Fruit fly (Drosophila melanogaster) whole organism, embryonic: ENCODE measurements around the gene CG14402.

Experiments used
- Atf6 ChIP-seq: fragments of 200-800 bp; sonication (Bioruptor generic); IDR thresholded peaks from 2 replicates; pipeline ENCODE4 v1.3.6; 2022; ENCODE audit warnings: missing biosample characterization, missing genetic modification characterization
- CG11398 ChIP-seq: fragments of 200-800 bp; sonication (Bioruptor generic); optimal IDR thresholded peaks from 2 replicates; lab custom pipeline; 2016; ENCODE audit warnings: missing biosample characterization, missing genetic modification characterization
- CG12155 ChIP-seq: fragments of 200-800 bp; sonication (Bioruptor generic); optimal IDR thresholded peaks from 3 replicates; lab custom pipeline; 2016; ENCODE audit warnings: missing biosample characterization, missing genetic modification characterization
- CG12219 ChIP-seq: fragments of 200-800 bp; sonication (Bioruptor generic); optimal IDR thresholded peaks from 3 replicates; lab custom pipeline; 2018; ENCODE audit warnings: missing biosample characterization, mild to moderate bottlenecking, missing genetic modification characterization
- CG14441 ChIP-seq: fragments of 200-800 bp; sonication (Bioruptor generic); IDR thresholded peaks from 2 replicates; pipeline ENCODE4 v1.3.6; 2022; ENCODE audit warnings: missing biosample characterization, missing genetic modification characterization
- CG1603 ChIP-seq: fragments of 200-800 bp; sonication (Bioruptor generic); optimal IDR thresholded peaks from 2 replicates; lab custom pipeline; 2019; ENCODE audit warnings: missing biosample characterization, mild to moderate bottlenecking, missing genetic modification characterization, moderate library complexity
- CG18011 ChIP-seq: fragments of 200-800 bp; sonication (Bioruptor generic); optimal IDR thresholded peaks from 2 replicates; lab custom pipeline; 2017; ENCODE audit warnings: missing biosample characterization, missing genetic modification characterization, mild to moderate bottlenecking, moderate library complexity, missing genotype
- CG18599 ChIP-seq: fragments of 200-800 bp; sonication (Bioruptor generic); optimal IDR thresholded peaks from 3 replicates; lab custom pipeline; 2017; ENCODE audit warnings: missing biosample characterization, missing genetic modification characterization, mild to moderate bottlenecking, moderate library complexity, missing genetic modification reagents
- CG30431 ChIP-seq: fragments of 200-800 bp; sonication (Bioruptor generic); optimal IDR thresholded peaks from 2 replicates; lab custom pipeline; 2017; ENCODE audit warnings: missing biosample characterization, missing genetic modification characterization
- CG3281 ChIP-seq: fragments of 200-800 bp; sonication (Bioruptor generic); optimal IDR thresholded peaks from 3 replicates; lab custom pipeline; 2017; ENCODE audit warnings: missing biosample characterization, mild to moderate bottlenecking, missing genetic modification characterization
- CG34376 ChIP-seq: fragments of 200-800 bp; sonication (Bioruptor generic); optimal IDR thresholded peaks from 2 replicates; lab custom pipeline; 2018; ENCODE audit warnings: missing biosample characterization, mild to moderate bottlenecking, missing genetic modification characterization
- CG3838 ChIP-seq: fragments of 200-800 bp; sonication (Bioruptor generic); optimal IDR thresholded peaks from 3 replicates; lab custom pipeline; 2016; ENCODE audit warnings: missing biosample characterization, missing genetic modification characterization
- CG3995 ChIP-seq: fragments of 200-800 bp; sonication (Bioruptor generic); optimal IDR thresholded peaks from 3 replicates; lab custom pipeline; 2016; ENCODE audit warnings: missing biosample characterization, missing genetic modification characterization
- CG7357 ChIP-seq: fragments of 200-800 bp; sonication (Bioruptor generic); IDR thresholded peaks from 3 replicates; pipeline ENCODE4 v1.3.6; 2022; ENCODE audit warnings: missing biosample characterization, missing genetic modification characterization
- CG8478 ChIP-seq: fragments of >200 bp; optimal IDR thresholded peaks from 2 replicates; lab custom pipeline; 2018
- CG9609 ChIP-seq: fragments of 200-800 bp; sonication (Bioruptor generic); optimal IDR thresholded peaks from 3 replicates; lab custom pipeline; 2016; ENCODE audit warnings: missing biosample characterization, missing genetic modification characterization
- Dfd ChIP-seq, 2 experiments: fragments of >200 bp; optimal IDR thresholded peaks; 2 replicates each; lab custom pipeline; 2017; ENCODE audit warnings: missing biosample characterization in 2 of 2, missing genetic modification characterization in 2 of 2
- HHEX ChIP-seq: fragments of 200-800 bp; sonication (Bioruptor generic); optimal IDR thresholded peaks from 3 replicates; lab custom pipeline; 2017; ENCODE audit warnings: missing biosample characterization, mild to moderate bottlenecking, missing genetic modification characterization, missing genetic modification reagents
- Hmr ChIP-seq: fragments of 200-800 bp; sonication (Bioruptor generic); optimal IDR thresholded peaks from 3 replicates; lab custom pipeline; 2017; ENCODE audit warnings: mild to moderate bottlenecking, missing biosample characterization, missing genetic modification reagents, missing genetic modification characterization
- Hsf ChIP-seq: fragments of 200-800 bp; sonication (Bioruptor generic); optimal IDR thresholded peaks from 3 replicates; lab custom pipeline; 2016; ENCODE audit warnings: missing biosample characterization, missing genetic modification characterization
- Meics ChIP-seq: fragments of 200-800 bp; sonication (Bioruptor generic); optimal IDR thresholded peaks from 2 replicates; lab custom pipeline; 2017; ENCODE audit warnings: missing biosample characterization, mild to moderate bottlenecking, missing genetic modification characterization
- NFAT ChIP-seq: fragments of 200-800 bp; sonication (Bioruptor generic); IDR thresholded peaks from 2 replicates; pipeline ENCODE4 v1.3.6; 2022; ENCODE audit warnings: missing biosample characterization, missing genetic modification characterization
- Nf-YA ChIP-seq: fragments of 200-800 bp; sonication (Bioruptor generic); IDR thresholded peaks from 2 replicates; pipeline ENCODE4 v1.3.6; 2022; ENCODE audit warnings: missing biosample characterization, missing genetic modification characterization
- Optix ChIP-seq: fragments of 200-800 bp; sonication (Bioruptor generic); IDR thresholded peaks from 3 replicates; pipeline ENCODE4 v1.3.6; 2022; ENCODE audit warnings: missing biosample characterization, missing genetic modification characterization
- Taf1 ChIP-seq: fragments of 200-800 bp; sonication (Bioruptor generic); IDR thresholded peaks from 2 replicates; pipeline ENCODE4 v1.3.6; 2022; ENCODE audit warnings: missing biosample characterization, missing genetic modification characterization
- Vsx1 ChIP-seq: fragments of 200-800 bp; sonication (Bioruptor generic); optimal IDR thresholded peaks from 2 replicates; lab custom pipeline; 2017; ENCODE audit warnings: missing biosample characterization, mild to moderate bottlenecking, missing genetic modification characterization, missing genetic modification reagents
- bsh ChIP-seq, 2 experiments: fragments of 200-800 bp; sonication (Bioruptor generic); optimal IDR thresholded peaks; 2 replicates each; lab custom pipeline; 2017 to 2018; ENCODE audit warnings: mild to moderate bottlenecking in 2 of 2, missing biosample characterization in 2 of 2, missing genetic modification characterization in 2 of 2, moderate library complexity in 1 of 2
- cas ChIP-seq: fragments of 200-800 bp; sonication (Bioruptor generic); IDR thresholded peaks from 2 replicates; pipeline ENCODE4 v1.3.6; 2022; ENCODE audit warnings: missing biosample characterization, missing genetic modification characterization
- chif ChIP-seq, 2 experiments: fragments of 200-800 bp; sonication (Bioruptor generic); optimal IDR thresholded peaks; 3 replicates each; lab custom pipeline; 2016; ENCODE audit warnings: missing biosample characterization in 2 of 2, missing genetic modification characterization in 2 of 2
- danr ChIP-seq: fragments of 200-800 bp; sonication (Bioruptor generic); IDR thresholded peaks from 2 replicates; pipeline ENCODE4 v1.3.6; 2022; ENCODE audit warnings: missing biosample characterization, missing genetic modification characterization
- emc ChIP-seq: fragments of 200-800 bp; sonication (Bioruptor generic); optimal IDR thresholded peaks from 2 replicates; lab custom pipeline; 2016; ENCODE audit warnings: missing biosample characterization, missing genetic modification characterization
- gro ChIP-seq: fragments of 200-800 bp; sonication (Bioruptor generic); optimal IDR thresholded peaks from 2 replicates; lab custom pipeline; 2016; ENCODE audit warnings: missing biosample characterization, missing genetic modification characterization
- gsb ChIP-seq: fragments of 200-800 bp; sonication (Bioruptor generic); IDR thresholded peaks from 2 replicates; pipeline ENCODE4 v1.3.6; 2022; ENCODE audit warnings: missing biosample characterization, missing genetic modification characterization
- her ChIP-seq: fragments of 200-800 bp; sonication (Bioruptor generic); optimal IDR thresholded peaks from 2 replicates; lab custom pipeline; 2016; ENCODE audit warnings: missing biosample characterization, missing genetic modification characterization
- kay ChIP-seq: fragments of 200-800 bp; sonication (Bioruptor generic); optimal IDR thresholded peaks from 2 replicates; lab custom pipeline; 2016; ENCODE audit warnings: missing biosample characterization, missing genetic modification characterization
- lbe ChIP-seq: fragments of 200-800 bp; sonication (Bioruptor generic); optimal IDR thresholded peaks from 2 replicates; lab custom pipeline; 2016; ENCODE audit warnings: missing biosample characterization, mild to moderate bottlenecking, missing genetic modification characterization
- lola ChIP-seq, 3 experiments: fragments of >200 bp in 2 of 3; fragments of 200-800 bp in 1 of 3; sonication (Bioruptor generic) in 1 of 3; optimal IDR thresholded peaks; 2 replicates each; lab custom pipeline; 2017 to 2019; ENCODE audit warnings: missing biosample characterization in 3 of 3, missing genetic modification characterization in 3 of 3, mild to moderate bottlenecking in 1 of 3, moderate library complexity in 1 of 3
- pnt ChIP-seq: fragments of 200-800 bp; sonication (Bioruptor generic); optimal IDR thresholded peaks from 3 replicates; lab custom pipeline; 2016; ENCODE audit warnings: missing biosample characterization, missing genetic modification characterization
- psq ChIP-seq: fragments of 200-800 bp; sonication (Bioruptor generic); optimal IDR thresholded peaks from 2 replicates; lab custom pipeline; 2017; ENCODE audit warnings: missing biosample characterization, missing genetic modification characterization
- salm ChIP-seq: fragments of 200-800 bp; sonication (Bioruptor generic); optimal IDR thresholded peaks from 2 replicates; lab custom pipeline; 2018; ENCODE audit warnings: missing biosample characterization, mild to moderate bottlenecking, missing genetic modification characterization
- slou ChIP-seq: fragments of 200-800 bp; sonication (Bioruptor generic); optimal IDR thresholded peaks from 3 replicates; lab custom pipeline; 2016; ENCODE audit warnings: missing biosample characterization, missing genetic modification characterization

CG14402 gene

dm6 chr2L:20881353-20882079 is 32.4 kb downstream of the CG14402 start (continued):
- TF ChIP-seq salm (tag; lab: Kevin White, UChicago) (no peak), CG3995 (no peak), CG3838 (GFP tag; lab: Kevin White, UChicago) (no peak), psq (no peak), lola (GFP tag; optimal IDR thresholded peaks at IDR 0.05; lab: Kevin White, UChicago) (no peak), CG14441 (GFP tag; lab: Robert Waterston, UW) (0 out of 2 replicates have a peak, but pooled peaks have one; percentile 55), chif (GFP tag; optimal IDR thresholded peaks at IDR 0.05; lab: Kevin White, UChicago) (no peak), CG12155 (GFP tag; lab: Kevin White, UChicago) (peak; percentile 48), Taf1 (peak; percentile 76), lbe (peak; percentile 29), her (GFP tag; lab: Kevin White, UChicago) (peak; percentile 39), CG8478 (lab: Kevin White, UChicago) (no peak), Vsx1 (no peak), Optix (GFP tag; lab: Robert Waterston, UW) (no peak; the same call in 2 of the 3 replicates), CG34376 (GFP tag; lab: Kevin White, UChicago) (no peak), CG30431 (no peak), CG12219 (GFP tag; lab: Kevin White, UChicago) (no peak), CG9609 (GFP tag; lab: Kevin White, UChicago) (peak; percentile 23), cas (GFP tag; lab: Robert Waterston, UW) (no peak), danr (GFP tag; lab: Robert Waterston, UW) (no peak), emc (GFP tag; lab: Kevin White, UChicago) (no peak), gro (GFP tag; lab: Kevin White, UChicago) (peak; percentile 67), Dfd (GFP tag; optimal IDR thresholded peaks at IDR 0.05; lab: Kevin White, UChicago) (no peak), NFAT (GFP tag; lab: Robert Waterston, UW) (peak; percentile 45; the same call in 1 of the 2 replicates), CG7357 (peak; percentile 60; the same call in 2 of the 3 replicates), gsb (GFP tag; lab: Robert Waterston, UW) (no peak), CG18599 (GFP tag; lab: Kevin White, UChicago) (peak; percentile 84), CG18011 (GFP tag; lab: Kevin White, UChicago) (no peak), CG3281 (GFP tag; lab: Kevin White, UChicago) (peak; percentile 65), pnt (GFP tag; lab: Kevin White, UChicago) (peak; percentile 15), bsh (GFP tag; optimal IDR thresholded peaks at IDR 0.05; lab: Kevin White, UChicago) (peak in 1 of 2 experiments; percentile 22), Meics (GFP tag; lab: Kevin White, UChicago) (peak; percentile 73), Atf6 (GFP tag; lab: Robert Waterston, UW) (peak; percentile 73), Hsf (GFP tag; lab: Kevin White, UChicago) (peak; percentile 64), CG1603 (tag; lab: Kevin White, UChicago) (no peak), Nf-YA (GFP tag; lab: Robert Waterston, UW) (0 out of 2 replicates have a peak, but pooled peaks have one; percentile 25), CG11398 (GFP tag; lab: Kevin White, UChicago) (no peak), slou (no peak), HHEX (peak; percentile 63), Hmr (GFP tag; lab: Kevin White, UChicago) (peak; percentile 73), kay (GFP tag; lab: Kevin White, UChicago) (peak; percentile 27)
